Fruit fly (Drosophila melanogaster) whole organism, embryonic: ENCODE results near the gene CG5731.

Experiments
- Abd-B ChIP-seq: fragments of 200-800 bp; sonication (Bioruptor generic); optimal IDR thresholded peaks from 2 replicates; lab custom pipeline; 2018; ENCODE audit warnings: missing biosample characterization, mild to moderate bottlenecking, missing genetic modification characterization, moderate library complexity
- Bgb ChIP-seq: fragments of 200-800 bp; sonication (Bioruptor generic); IDR thresholded peaks from 2 replicates; pipeline ENCODE4 v1.3.6; 2022; ENCODE audit warnings: missing biosample characterization, missing genetic modification characterization; ENCODE audit not compliant: partially characterized antibody
- CG10366 ChIP-seq: fragments of 200-800 bp; sonication (Bioruptor generic); IDR thresholded peaks from 2 replicates; pipeline ENCODE4 v1.3.6; 2022; ENCODE audit warnings: missing biosample characterization, missing genetic modification characterization
- CG11695 ChIP-seq: fragments of 200-800 bp; sonication (Bioruptor generic); IDR thresholded peaks from 3 replicates; pipeline ENCODE4 v1.3.6; 2022; ENCODE audit warnings: missing biosample characterization, missing genetic modification characterization
- CG12391 ChIP-seq: fragments of 200-800 bp; sonication (Bioruptor generic); optimal IDR thresholded peaks from 3 replicates; lab custom pipeline; 2018; ENCODE audit warnings: missing biosample characterization, mild to moderate bottlenecking, missing genetic modification characterization, moderate library complexity
- CG13287 ChIP-seq: fragments of 200-800 bp; sonication (Bioruptor generic); IDR thresholded peaks from 2 replicates; pipeline ENCODE4 v1.3.6; 2022; ENCODE audit warnings: missing biosample characterization, missing genetic modification characterization; ENCODE audit not compliant: partially characterized antibody
- CG13424 ChIP-seq: fragments of 200-800 bp; sonication (Bioruptor generic); optimal IDR thresholded peaks from 2 replicates; lab custom pipeline; 2019; ENCODE audit warnings: missing biosample characterization, mild to moderate bottlenecking, missing genetic modification characterization, moderate library complexity
- CG13775 ChIP-seq: fragments of 200-800 bp; sonication (Bioruptor generic); optimal IDR thresholded peaks from 3 replicates; lab custom pipeline; 2017; ENCODE audit warnings: missing biosample characterization, mild to moderate bottlenecking, missing genetic modification characterization
- CG14710 ChIP-seq: fragments of 200-800 bp; sonication (Bioruptor generic); optimal IDR thresholded peaks from 3 replicates; lab custom pipeline; 2019; ENCODE audit warnings: missing biosample characterization, mild to moderate bottlenecking, missing genetic modification characterization, moderate library complexity
- CG17829 ChIP-seq: fragments of 200-800 bp; optimal IDR thresholded peaks from 2 replicates; lab custom pipeline; 2019; ENCODE audit warnings: missing biosample characterization, mild to moderate bottlenecking, missing genetic modification characterization, moderate library complexity
- CG18262 ChIP-seq: fragments of 200-800 bp; optimal IDR thresholded peaks from 3 replicates; lab custom pipeline; 2019; ENCODE audit warnings: missing biosample characterization, mild to moderate bottlenecking, missing genetic modification characterization, moderate library complexity
- CG33213 ChIP-seq: fragments of 200-800 bp; sonication (Bioruptor generic); optimal IDR thresholded peaks from 3 replicates; lab custom pipeline; 2016; ENCODE audit warnings: missing biosample characterization, missing genetic modification characterization
- CG34224 ChIP-seq: fragments of 200-800 bp; sonication (Bioruptor generic); IDR thresholded peaks from 3 replicates; pipeline ENCODE4 v1.3.6; 2022; ENCODE audit warnings: missing biosample characterization, missing genetic modification characterization; ENCODE audit not compliant: partially characterized antibody
- CG3995 ChIP-seq: fragments of 200-800 bp; sonication (Bioruptor generic); optimal IDR thresholded peaks from 3 replicates; lab custom pipeline; 2016; ENCODE audit warnings: missing biosample characterization, missing genetic modification characterization
- CG4424 ChIP-seq: fragments of 200-800 bp; sonication (Bioruptor generic); optimal IDR thresholded peaks from 3 replicates; lab custom pipeline; 2016; ENCODE audit warnings: missing biosample characterization, missing genetic modification characterization
- CG4617 ChIP-seq: fragments of 200-800 bp; sonication (Bioruptor generic); optimal IDR thresholded peaks from 3 replicates; lab custom pipeline; 2016; ENCODE audit warnings: missing biosample characterization, missing genetic modification characterization, borderline replicate concordance
- CG6254 ChIP-seq: fragments of 200-800 bp; sonication (Bioruptor generic); optimal IDR thresholded peaks from 3 replicates; lab custom pipeline; 2017; ENCODE audit warnings: mild to moderate bottlenecking, missing biosample characterization, missing genetic modification reagents, missing genetic modification characterization
- CG7357 ChIP-seq: fragments of 200-800 bp; sonication (Bioruptor generic); IDR thresholded peaks from 3 replicates; pipeline ENCODE4 v1.3.6; 2022; ENCODE audit warnings: missing biosample characterization, missing genetic modification characterization
- CG8290 ChIP-seq, 3 experiments: fragments of 200-800 bp; sonication (Bioruptor generic); optimal IDR thresholded peaks; 2 replicates each; lab custom pipeline; 2016 to 2019; ENCODE audit warnings: missing biosample characterization in 3 of 3, missing genetic modification characterization in 3 of 3, mild to moderate bottlenecking in 2 of 3, moderate library complexity in 1 of 3
- CG9437 ChIP-seq: fragments of 200-800 bp; sonication (Bioruptor generic); optimal IDR thresholded peaks from 2 replicates; lab custom pipeline; 2018; ENCODE audit warnings: missing biosample characterization, mild to moderate bottlenecking, missing genetic modification characterization
- Dref ChIP-seq: fragments of 200-800 bp; sonication (Bioruptor generic); IDR thresholded peaks from 2 replicates; pipeline ENCODE4 v1.3.6; 2022; ENCODE audit warnings: missing biosample characterization, missing genetic modification characterization
- HLH3B ChIP-seq: fragments of 200-800 bp; sonication (Bioruptor generic); IDR thresholded peaks from 2 replicates; pipeline ENCODE4 v1.3.6; 2022; ENCODE audit warnings: missing biosample characterization, missing genetic modification characterization
- HmgZ ChIP-seq: fragments of 200-800 bp; sonication (Bioruptor generic); optimal IDR thresholded peaks from 2 replicates; lab custom pipeline; 2018; ENCODE audit warnings: missing biosample characterization, mild to moderate bottlenecking, missing genetic modification characterization
- Hsf ChIP-seq: fragments of 200-800 bp; sonication (Bioruptor generic); optimal IDR thresholded peaks from 3 replicates; lab custom pipeline; 2016; ENCODE audit warnings: missing biosample characterization, missing genetic modification characterization
- Lhr ChIP-seq: fragments of 200-800 bp; sonication (Bioruptor generic); optimal IDR thresholded peaks from 3 replicates; lab custom pipeline; 2017; ENCODE audit warnings: mild to moderate bottlenecking, missing biosample characterization, missing genetic modification reagents, missing genetic modification characterization
- MBD-R2 ChIP-seq: fragments of 200-800 bp; sonication (Bioruptor generic); IDR thresholded peaks from 2 replicates; pipeline ENCODE4 v1.3.6; 2022; ENCODE audit warnings: missing biosample characterization, missing genetic modification characterization
- MESR4 ChIP-seq: fragments of 200-800 bp; sonication (Bioruptor generic); optimal IDR thresholded peaks from 2 replicates; lab custom pipeline; 2018; ENCODE audit warnings: missing biosample characterization, mild to moderate bottlenecking, missing genetic modification characterization, moderate library complexity
- Opbp ChIP-seq: fragments of 200-800 bp; sonication (Bioruptor generic); IDR thresholded peaks from 3 replicates; pipeline ENCODE4 v1.3.6; 2022; ENCODE audit warnings: missing biosample characterization, missing genetic modification characterization; ENCODE audit not compliant: partially characterized antibody
- Rfx ChIP-seq: fragments of 200-800 bp; sonication (Bioruptor generic); IDR thresholded peaks from 2 replicates; pipeline ENCODE4 v1.3.6; 2022; ENCODE audit warnings: missing biosample characterization, missing genetic modification characterization
- Xbp1 ChIP-seq: fragments of 200-800 bp; sonication (Bioruptor generic); optimal IDR thresholded peaks from 3 replicates; lab custom pipeline; 2016; ENCODE audit warnings: missing biosample characterization, mild to moderate bottlenecking, missing genetic modification characterization
- cas ChIP-seq: fragments of 200-800 bp; sonication (Bioruptor generic); IDR thresholded peaks from 2 replicates; pipeline ENCODE4 v1.3.6; 2022; ENCODE audit warnings: missing biosample characterization, missing genetic modification characterization
- caup ChIP-seq: fragments of 200-800 bp; sonication (Bioruptor generic); optimal IDR thresholded peaks from 3 replicates; lab custom pipeline; 2017; ENCODE audit warnings: missing biosample characterization, mild to moderate bottlenecking, missing genetic modification characterization, moderate library complexity; ENCODE audit not compliant: severe bottlenecking
- cg ChIP-seq: fragments of 200-800 bp; sonication (Bioruptor generic); optimal IDR thresholded peaks from 3 replicates; lab custom pipeline; 2019; ENCODE audit warnings: missing biosample characterization, mild to moderate bottlenecking, missing genetic modification characterization, moderate library complexity
- exex ChIP-seq: fragments of 200-800 bp; sonication (Bioruptor generic); optimal IDR thresholded peaks from 4 replicates; lab custom pipeline; 2018; ENCODE audit warnings: missing biosample characterization, mild to moderate bottlenecking, missing genetic modification characterization, moderate library complexity
- gem ChIP-seq: fragments of 200-800 bp; sonication (Bioruptor generic); optimal IDR thresholded peaks from 2 replicates; lab custom pipeline; 2019; ENCODE audit warnings: missing biosample characterization, mild to moderate bottlenecking, missing genetic modification characterization, moderate library complexity
- grau ChIP-seq: fragments of 200-800 bp; optimal IDR thresholded peaks from 3 replicates; lab custom pipeline; 2019; ENCODE audit warnings: missing biosample characterization, mild to moderate bottlenecking, missing genetic modification characterization, moderate library complexity
- jing ChIP-seq: fragments of 200-800 bp; sonication (Bioruptor generic); optimal IDR thresholded peaks from 2 replicates; lab custom pipeline; 2018; ENCODE audit warnings: missing biosample characterization, mild to moderate bottlenecking, missing genetic modification characterization
- knrl ChIP-seq: fragments of 200-800 bp; sonication (Bioruptor generic); IDR thresholded peaks from 3 replicates; pipeline ENCODE4 v1.3.6; 2022; ENCODE audit warnings: missing biosample characterization, missing genetic modification characterization; ENCODE audit not compliant: partially characterized antibody
- lilli ChIP-seq: fragments of 200-800 bp; sonication (Bioruptor generic); optimal IDR thresholded peaks from 3 replicates; lab custom pipeline; 2016; ENCODE audit warnings: missing biosample characterization, missing genetic modification characterization
- nau ChIP-seq: fragments of 200-800 bp; sonication (Bioruptor generic); optimal IDR thresholded peaks from 3 replicates; lab custom pipeline; 2017; ENCODE audit warnings: missing biosample characterization, mild to moderate bottlenecking, missing genetic modification characterization, missing genetic modification reagents
- nmo ChIP-seq: fragments of 200-800 bp; sonication (Bioruptor generic); optimal IDR thresholded peaks from 2 replicates; lab custom pipeline; 2018; ENCODE audit warnings: missing biosample characterization, mild to moderate bottlenecking, missing genetic modification characterization, moderate library complexity
- odd ChIP-seq: fragments of 200-800 bp; sonication (Bioruptor generic); optimal IDR thresholded peaks from 2 replicates; lab custom pipeline; 2017; ENCODE audit warnings: missing biosample characterization, mild to moderate bottlenecking, missing genetic modification characterization
- prd ChIP-seq, 3 experiments: fragments of >200 bp in 2 of 3; fragments of 200-800 bp in 1 of 3; sonication (Bioruptor generic) in 1 of 3; optimal IDR thresholded peaks in 2 of 3; IDR thresholded peaks in 1 of 3; 2 replicates in 2 of 3; 3 replicates in 1 of 3; pipeline versions ENCODE4 v1.3.6 to Lab custom; 2017 to 2022; ENCODE audit warnings: missing biosample characterization in 1 of 3, missing genetic modification characterization in 1 of 3
- slbo ChIP-seq: fragments of 200-800 bp; sonication (Bioruptor generic); IDR thresholded peaks from 2 replicates; pipeline ENCODE4 v1.3.6; 2022; ENCODE audit warnings: missing biosample characterization, missing genetic modification characterization
- unc-4 ChIP-seq: fragments of 200-800 bp; sonication (Bioruptor generic); IDR thresholded peaks from 2 replicates; pipeline ENCODE4 v1.3.6; 2022; ENCODE audit warnings: missing biosample characterization, missing genetic modification characterization; ENCODE audit not compliant: partially characterized antibody
- zfh2 ChIP-seq: fragments of 200-800 bp; sonication (Bioruptor generic); optimal IDR thresholded peaks from 2 replicates; lab custom pipeline; 2016; ENCODE audit warnings: missing biosample characterization, missing genetic modification characterization

CG5731 gene

dm6 chr2L:10226724-10227407, 17.3 kb upstream of the CG5731 start, which contains the start of gene CG5708 (continued):
- peak; percentile 34 for TF ChIP-seq CG12391 (tag; lab: Kevin White, UChicago)
- TF ChIP-seq CG14710 (tag; lab: Kevin White, UChicago): peak; percentile 33
- peak; percentile 73 for TF ChIP-seq slbo (GFP tag; lab: Robert Waterston, UW)
- TF ChIP-seq exex: peak; percentile 40
- peak; percentile 66 for TF ChIP-seq nmo (GFP tag; lab: Kevin White, UChicago)
- peak; percentile 1 for TF ChIP-seq caup (GFP tag; lab: Kevin White, UChicago)
- peak; percentile 50; the same call in 2 of the 3 replicates for TF ChIP-seq knrl (GFP tag; lab: Robert Waterston, UW)
- no peak for TF ChIP-seq nau (GFP tag; lab: Kevin White, UChicago)
- peak; percentile 99 for TF ChIP-seq CG6254 (GFP tag; lab: Kevin White, UChicago)
- peak; percentile 30; the same call in 2 of the 3 replicates for TF ChIP-seq CG34224
- no peak for TF ChIP-seq prd (optimal IDR thresholded peaks at IDR 0.05; lab: Kevin White, UChicago)
- TF ChIP-seq prd (GFP tag; IDR thresholded peaks at IDR 0.05; lab: Robert Waterston, UW): 0 out of 3 replicates have a peak, but pooled peaks have one; percentile 20
- TF ChIP-seq jing (GFP tag; lab: Kevin White, UChicago): no peak
- no peak for TF ChIP-seq odd (GFP tag; lab: Kevin White, UChicago)
- TF ChIP-seq Opbp: peak; percentile 75; the same call in 2 of the 3 replicates
- TF ChIP-seq CG8290 (GFP tag; optimal IDR thresholded peaks at IDR 0.05; lab: Kevin White, UChicago): peak; percentile 62
- peak; percentile 34 to 67 for TF ChIP-seq CG8290 (tag; optimal IDR thresholded peaks at IDR 0.05; lab: Kevin White, UChicago)
- no peak for TF ChIP-seq cg
- TF ChIP-seq CG33213 (GFP tag; lab: Kevin White, UChicago): no peak
- TF ChIP-seq CG17829 (tag; lab: Kevin White, UChicago): peak; percentile 35
- TF ChIP-seq lilli (GFP tag; lab: Kevin White, UChicago): peak; percentile 5
- peak; percentile 58 for TF ChIP-seq MBD-R2 (GFP tag; lab: Robert Waterston, UW)
- TF ChIP-seq Xbp1 (GFP tag; lab: Kevin White, UChicago): peak; percentile 48
- TF ChIP-seq CG7357 (GFP tag; lab: Robert Waterston, UW): no peak
- TF ChIP-seq CG4617 (GFP tag; lab: Kevin White, UChicago): peak; percentile 73
- peak; percentile 2 for TF ChIP-seq zfh2 (GFP tag; lab: Kevin White, UChicago)
- peak; percentile 36 for TF ChIP-seq Lhr (GFP tag; lab: Kevin White, UChicago)
- TF ChIP-seq grau (tag; lab: Kevin White, UChicago): peak; percentile 24
- no peak for TF ChIP-seq cas (GFP tag; lab: Robert Waterston, UW)
- TF ChIP-seq CG11695 (GFP tag; lab: Robert Waterston, UW): no peak
- TF ChIP-seq Hsf: peak; percentile 1
- peak; percentile 45; the same call in 1 of the 2 replicates for TF ChIP-seq Rfx (GFP tag; lab: Robert Waterston, UW)
- peak; percentile 34 for TF ChIP-seq CG13424
- peak; percentile 45; the same call in 1 of the 2 replicates for TF ChIP-seq CG13287 (GFP tag; lab: Robert Waterston, UW)
- TF ChIP-seq Bgb (GFP tag; lab: Robert Waterston, UW): peak; percentile 52; the same call in 1 of the 2 replicates
- peak; percentile 6 for TF ChIP-seq CG4424
- peak; percentile 17 for TF ChIP-seq CG13775
- TF ChIP-seq Dref (GFP tag; lab: Robert Waterston, UW): peak; percentile 56
- peak; percentile 51 for TF ChIP-seq Abd-B
- TF ChIP-seq HLH3B (GFP tag; lab: Robert Waterston, UW): no peak
- TF ChIP-seq unc-4 (GFP tag; lab: Robert Waterston, UW): peak; percentile 47; the same call in 1 of the 2 replicates
- peak; percentile 42 for TF ChIP-seq HmgZ (tag; lab: Kevin White, UChicago)
- TF ChIP-seq CG3995 (GFP tag; lab: Kevin White, UChicago): peak; percentile 52
- TF ChIP-seq CG9437: no peak
- peak; percentile 40 for TF ChIP-seq gem (tag; lab: Kevin White, UChicago)
- TF ChIP-seq CG10366 (GFP tag; lab: Robert Waterston, UW): peak; percentile 58; the same call in 1 of the 2 replicates
- peak; percentile 46 for TF ChIP-seq MESR4
- peak; percentile 37 for TF ChIP-seq CG18262 (tag; lab: Kevin White, UChicago)
